Worm (Caenorhabditis elegans) whole organism, L4 larva: ENCODE data around the gene F59E11.7.

Experiments used
- R02D3.7 ChIP-seq: fragments of 150-350 bp; sonication (generic microtip); optimal IDR thresholded peaks from 3 replicates; lab custom pipeline; 2014; ENCODE audit warnings: missing biosample characterization, missing genetic modification characterization
- Y105C5A.15 ChIP-seq: fragments of 200-800 bp; sonication (Bioruptor generic); IDR thresholded peaks from 2 replicates; pipeline ENCODE4 v1.3.6; 2022; ENCODE audit warnings: missing genetic modification characterization, missing compliant biosample characterization
- Y48G9A.11 ChIP-seq: fragments of 200-800 bp; sonication (Bioruptor generic); IDR thresholded peaks from 2 replicates; pipeline ENCODE4 v1.3.6; 2022; ENCODE audit warnings: missing genetic modification reagents, missing genetic modification characterization, missing compliant biosample characterization
- aly-2 ChIP-seq: sonication (generic microtip); optimal IDR thresholded peaks from 2 replicates; lab custom pipeline; 2018; ENCODE audit warnings: missing biosample characterization, missing genetic modification characterization
- arid-1 ChIP-seq: fragments of 200-800 bp; sonication (Bioruptor generic); conservative IDR thresholded peaks from 2 replicates; pipeline ENCODE4 v1.3.6; 2022; ENCODE audit warnings: missing genetic modification reagents, missing genetic modification characterization, missing compliant biosample characterization
- attf-4 ChIP-seq: sonication (generic microtip); optimal IDR thresholded peaks from 3 replicates; lab custom pipeline; 2017; ENCODE audit warnings: missing biosample characterization, missing genetic modification characterization
- ceh-20 ChIP-seq: fragments of 200-800 bp; sonication (Bioruptor generic); IDR thresholded peaks from 2 replicates; pipeline ENCODE4 v1.3.6; 2022; ENCODE audit warnings: missing genetic modification reagents, missing genetic modification characterization, missing compliant biosample characterization
- ceh-28 ChIP-seq: fragments of 150-350 bp; optimal IDR thresholded peaks from 2 replicates; lab custom pipeline; 2014; ENCODE audit warnings: missing biosample characterization, missing genetic modification reagents, missing genetic modification characterization
- ceh-32 ChIP-seq: sonication (generic microtip); optimal IDR thresholded peaks from 2 replicates; lab custom pipeline; 2016; ENCODE audit warnings: mild to moderate bottlenecking, missing genetic modification characterization, missing compliant biosample characterization; ENCODE audit not compliant: poor library complexity
- ceh-44 ChIP-seq: fragments of 200-800 bp; sonication (Bioruptor generic); IDR thresholded peaks from 2 replicates; pipeline ENCODE4 v1.3.6; 2022; ENCODE audit warnings: missing genetic modification reagents, missing genetic modification characterization, missing compliant biosample characterization
- ces-1 ChIP-seq: fragments of 150-350 bp; sonication (generic microtip); optimal IDR thresholded peaks from 4 replicates; lab custom pipeline; 2014; ENCODE audit warnings: missing biosample characterization, missing genetic modification reagents, missing genetic modification characterization
- cey-2 ChIP-seq: sonication (generic microtip); optimal IDR thresholded peaks from 3 replicates; lab custom pipeline; 2017; ENCODE audit warnings: missing genetic modification characterization, mild to moderate bottlenecking, missing compliant biosample characterization, antibody characterized with exemption, borderline replicate concordance; ENCODE audit not compliant: insufficient read depth
- daf-12 ChIP-seq: fragments of 150-350 bp; optimal IDR thresholded peaks from 2 replicates; lab custom pipeline; 2014; ENCODE audit warnings: missing biosample characterization, missing genetic modification reagents, missing genetic modification characterization
- daf-16 ChIP-seq, 3 experiments: sonication (generic microtip); optimal IDR thresholded peaks; 2 replicates each; lab custom pipeline; 2016 to 2017; ENCODE audit warnings: missing genetic modification characterization in 3 of 3, missing genetic modification reagents in 3 of 3, mild to moderate bottlenecking in 2 of 3, missing compliant biosample characterization in 2 of 3, missing biosample characterization in 1 of 3, moderate library complexity in 1 of 3
- daf-8 ChIP-seq: fragments of 200-800 bp; sonication (Bioruptor generic); IDR thresholded peaks from 2 replicates; pipeline ENCODE4 v1.3.6; 2022; ENCODE audit warnings: missing genetic modification characterization, missing compliant biosample characterization
- dmd-6 ChIP-seq: fragments of 200-800 bp; sonication (Bioruptor generic); IDR thresholded peaks from 2 replicates; pipeline ENCODE4 v1.3.6; 2022; ENCODE audit warnings: missing genetic modification reagents, missing genetic modification characterization, missing compliant biosample characterization
- dve-1 ChIP-seq: sonication (generic microtip); optimal IDR thresholded peaks from 2 replicates; lab custom pipeline; 2017; ENCODE audit warnings: antibody characterized with exemption, mild to moderate bottlenecking, missing genetic modification characterization, missing compliant biosample characterization; ENCODE audit not compliant: insufficient read depth
- egl-43 ChIP-seq: fragments of 200-800 bp; sonication (Bioruptor generic); IDR thresholded peaks from 2 replicates; pipeline ENCODE4 v1.3.6; 2022; ENCODE audit warnings: missing genetic modification reagents, missing genetic modification characterization, missing compliant biosample characterization
- gei-8 ChIP-seq: fragments of 200-800 bp; sonication (Bioruptor generic); optimal IDR thresholded peaks from 2 replicates; lab custom pipeline; 2018; ENCODE audit warnings: mild to moderate bottlenecking, missing genetic modification characterization, missing compliant biosample characterization
- hif-1 ChIP-seq, 2 experiments: sonication (generic microtip); optimal IDR thresholded peaks; 2 replicates each; lab custom pipeline; 2016 to 2017; ENCODE audit warnings: missing compliant biosample characterization in 2 of 2, missing genetic modification characterization in 2 of 2, missing genetic modification reagents in 2 of 2, missing genotype in 2 of 2, mild to moderate bottlenecking in 1 of 2
- hlh-11 ChIP-seq: fragments of 200-800 bp; sonication (Bioruptor generic); optimal IDR thresholded peaks from 2 replicates; lab custom pipeline; 2018; ENCODE audit warnings: mild to moderate bottlenecking, missing genetic modification characterization, missing compliant biosample characterization
- hlh-30 ChIP-seq: sonication (generic microtip); optimal IDR thresholded peaks from 2 replicates; lab custom pipeline; 2017; ENCODE audit warnings: antibody characterized with exemption, mild to moderate bottlenecking, missing genetic modification characterization, missing compliant biosample characterization; ENCODE audit not compliant: insufficient read depth
- hmg-1.1 ChIP-seq: fragments of 200-800 bp; sonication (Bioruptor generic); IDR thresholded peaks from 2 replicates; pipeline ENCODE4 v1.3.6; 2022; ENCODE audit warnings: missing genetic modification reagents, missing genetic modification characterization, missing compliant biosample characterization
- jun-1 ChIP-seq: fragments of 150-350 bp; optimal IDR thresholded peaks from 2 replicates; lab custom pipeline; 2014; ENCODE audit warnings: missing biosample characterization, missing genetic modification reagents, missing genetic modification characterization
- lin-1 ChIP-seq: fragments of 200-800 bp; sonication (Bioruptor generic); IDR thresholded peaks from 2 replicates; pipeline ENCODE4 v1.3.6; 2022; ENCODE audit warnings: missing genetic modification reagents, missing genetic modification characterization, missing compliant biosample characterization
- lir-3 ChIP-seq: sonication (generic microtip); optimal IDR thresholded peaks from 2 replicates; lab custom pipeline; 2016; ENCODE audit warnings: mild to moderate bottlenecking, missing genetic modification characterization, missing compliant biosample characterization
- lsy-2 ChIP-seq, 2 experiments: fragments of 150-350 bp in 1 of 2; sonication (generic microtip) in 1 of 2; optimal IDR thresholded peaks; 2 replicates each; lab custom pipeline; 2014 to 2017; ENCODE audit warnings: missing biosample characterization in 2 of 2, missing genetic modification characterization in 2 of 2
- madf-9 ChIP-seq: fragments of 200-800 bp; sonication (Bioruptor generic); conservative IDR thresholded peaks from 2 replicates; pipeline ENCODE4 v1.3.6; 2022; ENCODE audit warnings: missing genetic modification reagents, missing genetic modification characterization, missing compliant biosample characterization
- mdt-29 ChIP-seq: fragments of 200-800 bp; sonication (Bioruptor generic); IDR thresholded peaks from 2 replicates; pipeline ENCODE4 v1.3.6; 2022; ENCODE audit warnings: missing genetic modification reagents, missing genetic modification characterization, missing compliant biosample characterization
- mep-1 ChIP-seq: fragments of 150-350 bp; sonication (generic microtip); optimal IDR thresholded peaks from 3 replicates; lab custom pipeline; 2014; ENCODE audit warnings: missing biosample characterization, missing genetic modification characterization
- mxl-2 ChIP-seq: fragments of 200-800 bp; sonication (Bioruptor generic); conservative IDR thresholded peaks from 2 replicates; pipeline ENCODE4 v1.3.6; 2022; ENCODE audit warnings: missing genetic modification reagents, missing genetic modification characterization, missing compliant biosample characterization
- mxl-3 ChIP-seq: fragments of 200-800 bp; sonication (Bioruptor generic); optimal IDR thresholded peaks from 2 replicates; lab custom pipeline; 2018; ENCODE audit warnings: mild to moderate bottlenecking, missing genetic modification characterization, missing compliant biosample characterization
- nhr-10 ChIP-seq: fragments of 150-350 bp; optimal IDR thresholded peaks from 2 replicates; lab custom pipeline; 2014; ENCODE audit warnings: missing biosample characterization, missing genetic modification characterization
- nhr-111 ChIP-seq: fragments of 200-800 bp; sonication (Bioruptor generic); optimal IDR thresholded peaks from 2 replicates; lab custom pipeline; 2018; ENCODE audit warnings: mild to moderate bottlenecking, missing genetic modification characterization, missing compliant biosample characterization
- nhr-28 ChIP-seq: fragments of 150-350 bp; optimal IDR thresholded peaks from 2 replicates; lab custom pipeline; 2014; ENCODE audit warnings: missing biosample characterization, missing genetic modification characterization
- nhr-76 ChIP-seq: fragments of 150-350 bp; optimal IDR thresholded peaks from 2 replicates; lab custom pipeline; 2014; ENCODE audit warnings: missing biosample characterization, missing genetic modification characterization
- php-3 ChIP-seq: fragments of 200-800 bp; sonication (Bioruptor generic); IDR thresholded peaks from 2 replicates; pipeline ENCODE4 v1.3.6; 2022; ENCODE audit warnings: missing genetic modification reagents, missing genetic modification characterization, missing compliant biosample characterization
- pqm-1 ChIP-seq: sonication (generic microtip); optimal IDR thresholded peaks from 2 replicates; lab custom pipeline; 2017; ENCODE audit warnings: missing biosample characterization, missing genetic modification characterization
- snpc-4 ChIP-seq: fragments of 150-350 bp; optimal IDR thresholded peaks from 2 replicates; lab custom pipeline; 2014; ENCODE audit warnings: missing biosample characterization, missing genetic modification characterization
- unc-130 ChIP-seq: sonication (generic microtip); optimal IDR thresholded peaks from 2 replicates; lab custom pipeline; 2016; ENCODE audit warnings: missing genetic modification reagents, missing genetic modification characterization, missing compliant biosample characterization
- unc-39 ChIP-seq: sonication (generic microtip); optimal IDR thresholded peaks from 2 replicates; lab custom pipeline; 2017; ENCODE audit warnings: missing biosample characterization, missing genetic modification characterization
- zip-11 ChIP-seq: fragments of 200-800 bp; sonication (Bioruptor generic); IDR thresholded peaks from 2 replicates; pipeline ENCODE4 v1.3.6; 2022; ENCODE audit warnings: missing genetic modification characterization, missing compliant biosample characterization
- ztf-11 ChIP-seq: fragments of 150-350 bp; optimal IDR thresholded peaks from 2 replicates; lab custom pipeline; 2014; ENCODE audit warnings: missing biosample characterization, missing genetic modification characterization

Gene F59E11.7

ce11 chrV:8974889-8975422 is 15.1 kb upstream of the F59E11.7 start, which contains the start of gene nhr-143 (continued):
- TF ChIP-seq php-3 (GFP tag; lab: Robert Waterston, UW) = no peak
- TF ChIP-seq R02D3.7 (tag; lab: Kevin White, UChicago) = no peak
- no peak for TF ChIP-seq hmg-1.1
- no peak for TF ChIP-seq daf-12 (tag; lab: Kevin White, UChicago)
- no peak for TF ChIP-seq Y105C5A.15
- TF ChIP-seq madf-9 = no peak
- TF ChIP-seq hlh-30 = no peak
- TF ChIP-seq dve-1 (tag; lab: Kevin White, UChicago) = peak; percentile 61
- no peak for TF ChIP-seq ceh-44 (GFP tag; lab: Robert Waterston, UW)
- peak in 1 of 2 experiments; percentile 17 for TF ChIP-seq lsy-2 (tag; optimal IDR thresholded peaks at IDR 0.05; lab: Kevin White, UChicago)
- TF ChIP-seq mxl-2 (GFP tag; lab: Robert Waterston, UW) = no peak
- TF ChIP-seq mep-1 = peak; percentile 11
- no peak for TF ChIP-seq gei-8 (GFP tag; lab: Kevin White, UChicago)
- no peak for TF ChIP-seq arid-1 (GFP tag; lab: Robert Waterston, UW)
- no peak for TF ChIP-seq daf-16 (GFP tag; optimal IDR thresholded peaks at IDR 0.05; lab: Kevin White, UChicago)
- peak; percentile 27 for TF ChIP-seq daf-16 (tag; optimal IDR thresholded peaks at IDR 0.05; lab: Kevin White, UChicago)
- no peak for TF ChIP-seq jun-1 (tag; lab: Kevin White, UChicago)
- TF ChIP-seq nhr-10 (tag; lab: Kevin White, UChicago) = no peak
- no peak for TF ChIP-seq ceh-28
- TF ChIP-seq hlh-11 (tag; lab: Kevin White, UChicago) = peak; percentile 47
- peak; percentile 43 for TF ChIP-seq nhr-28
- TF ChIP-seq hif-1 (tag; optimal IDR thresholded peaks at IDR 0.05; lab: Kevin White, UChicago) = no peak
- TF ChIP-seq unc-39 (tag; lab: Kevin White, UChicago) = no peak
- no peak for TF ChIP-seq lir-3
- TF ChIP-seq pqm-1 (tag; lab: Kevin White, UChicago) = peak; percentile 41
- TF ChIP-seq Y48G9A.11 = no peak
- TF ChIP-seq aly-2 (tag; lab: Kevin White, UChicago) = no peak
- no peak for TF ChIP-seq ces-1 (GFP tag; lab: Kevin White, UChicago)
- no peak for TF ChIP-seq attf-4
- TF ChIP-seq mxl-3 (GFP tag; lab: Kevin White, UChicago) = no peak
- TF ChIP-seq egl-43 (GFP tag; lab: Robert Waterston, UW) = no peak
- TF ChIP-seq ztf-11 (tag; lab: Kevin White, UChicago) = no peak
- TF ChIP-seq daf-8 (GFP tag; lab: Robert Waterston, UW) = no peak
- no peak for TF ChIP-seq lin-1 (GFP tag; lab: Robert Waterston, UW)

DNA sequence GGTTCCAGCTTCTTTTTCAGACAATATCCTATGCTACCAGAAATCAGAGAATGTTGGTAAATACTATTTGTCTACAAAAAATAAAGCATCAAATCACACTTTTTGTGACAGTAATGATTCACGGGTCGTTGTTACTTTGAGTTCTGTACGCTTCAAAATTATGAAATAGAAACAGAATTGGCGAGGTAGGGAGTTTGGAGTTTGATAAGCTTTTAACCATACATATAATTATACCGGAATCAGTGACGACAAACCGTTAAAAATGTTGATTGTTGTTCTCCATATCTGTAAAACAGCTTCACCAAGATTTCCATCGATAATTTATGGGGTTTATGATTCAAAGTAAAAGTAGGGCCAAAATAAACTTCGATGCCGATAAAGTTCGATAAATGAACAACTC is 12.1 kb upstream of the F59E11.7 start:
- TF ChIP-seq php-3 (GFP tag; lab: Robert Waterston, UW) = 0 out of 2 replicates have a peak, but pooled peaks have one; percentile 14
- no peak for TF ChIP-seq cey-2
- no peak for TF ChIP-seq dmd-6 (GFP tag; lab: Robert Waterston, UW)
- TF ChIP-seq unc-130 (GFP tag; lab: Kevin White, UChicago) = no peak
- TF ChIP-seq pqm-1 (tag; lab: Kevin White, UChicago) = peak; percentile 46
- TF ChIP-seq daf-16 (GFP tag; optimal IDR thresholded peaks at IDR 0.05; lab: Kevin White, UChicago) = no peak
- peak; percentile 66 for TF ChIP-seq daf-16 (tag; optimal IDR thresholded peaks at IDR 0.05; lab: Kevin White, UChicago)

DNA sequence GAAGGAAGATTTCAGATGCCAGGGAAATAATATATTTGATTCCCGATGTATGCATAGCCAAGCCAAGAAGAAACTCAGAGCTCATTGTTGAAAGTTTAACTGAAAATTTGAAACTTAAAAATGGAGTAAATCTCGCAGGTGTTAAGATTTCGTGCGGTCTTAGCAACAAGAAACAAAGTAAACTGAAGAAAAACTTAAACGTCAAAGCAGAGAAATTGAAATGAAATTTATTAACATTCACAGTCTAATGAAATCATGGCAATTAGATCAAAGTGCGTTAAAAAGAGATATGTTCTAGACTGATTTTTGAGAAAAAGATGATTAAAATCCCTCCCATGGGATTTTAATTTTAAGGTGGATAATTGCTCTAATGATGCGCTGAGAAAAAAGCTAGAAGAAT is 9.2 kb upstream of the F59E11.7 start, which contains the start of gene str-84:
TSS of gene str-84 (minus strand) at position 101 of the 400 bp plus-strand sequence.
- TF ChIP-seq mep-1 (no peak), nhr-111 (no peak), cey-2 (no peak), mdt-29 (GFP tag; lab: Robert Waterston, UW) (no peak), ceh-32 (tag; lab: Kevin White, UChicago) (no peak), ceh-20 (GFP tag; lab: Robert Waterston, UW) (no peak), zip-11 (GFP tag; lab: Robert Waterston, UW) (no peak), snpc-4 (tag; lab: Kevin White, UChicago) (no peak), hlh-30 (no peak), nhr-76 (tag; lab: Kevin White, UChicago) (no peak)
